Worm (Caenorhabditis elegans): ENCODE data around the gene sru-21.
A peak's percentile ranks its signal among the peaks of the same experiment; 100 is the strongest.
"Not testable (repeated sequence)": the region's sequence is repeated elsewhere in the genome, so short reads cannot be mapped to it uniquely, and the experiment has no call there.

sru-21 gene

DNA sequence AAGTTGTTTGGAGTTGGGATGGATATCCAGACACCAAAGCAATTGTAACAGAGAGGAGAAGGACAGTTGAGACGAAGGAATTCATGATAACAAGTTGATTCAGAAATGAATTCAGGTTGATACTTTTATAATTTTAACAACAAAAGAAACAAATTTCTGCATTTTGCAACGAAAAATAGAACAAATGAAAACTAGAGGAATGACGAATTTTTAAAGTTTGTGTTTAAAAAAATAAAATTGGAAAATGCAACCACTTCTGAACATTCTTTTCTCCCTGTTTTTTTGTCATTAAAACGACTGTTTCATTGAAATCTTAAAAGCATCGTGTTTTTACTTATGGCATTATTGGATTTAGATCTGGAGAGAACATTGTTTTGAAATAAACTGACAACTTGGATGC, 24.8 kb downstream of the sru-21 start, which contains the start of gene C08F11.12:
C08F11.12 (minus strand) TSS at position 101 of the 400 bp plus-strand sequence.
- TF ChIP-seq cey-2 (tag; optimal IDR thresholded peaks at IDR 0.05; ENCODE audit: borderline replicate concordance, insufficient read depth); nhr-76 (tag; optimal IDR thresholded peaks at IDR 0.05); ztf-7 (tag; optimal IDR thresholded peaks at IDR 0.05): not testable (repeated sequence)

DNA sequence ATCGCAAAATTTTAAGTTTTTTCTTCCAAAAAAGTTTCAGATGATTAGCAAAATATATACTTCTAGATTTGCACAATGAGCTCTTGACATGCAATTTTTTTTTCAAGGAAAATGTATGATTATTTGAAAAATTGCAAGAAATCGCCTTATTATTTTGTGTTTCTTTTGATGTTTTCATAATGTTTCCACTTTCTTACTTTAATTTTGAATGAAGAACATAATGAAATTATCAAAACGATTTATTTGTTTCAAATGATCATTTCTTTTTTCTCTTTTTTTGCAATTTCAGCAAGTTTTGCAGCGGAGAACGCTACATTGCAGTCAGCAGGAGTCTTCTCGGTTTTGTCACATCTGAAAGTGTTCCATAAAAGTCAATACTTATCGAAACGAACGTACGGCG, 25.5 kb downstream of the sru-21 start, which contains the start of gene Y45F10C.6:
Y45F10C.6 (plus strand) TSS at position 301 of the 400 bp plus-strand sequence.
- not testable (repeated sequence) for TF ChIP-seq unc-62 (GFP tag; optimal IDR thresholded peaks at IDR 0.05 in 1 of 2); unc-62 (tag; optimal IDR thresholded peaks at IDR 0.05); lin-1 (GFP tag; IDR thresholded peaks at IDR 0.05); ztf-7 (tag; optimal IDR thresholded peaks at IDR 0.05)

DNA sequence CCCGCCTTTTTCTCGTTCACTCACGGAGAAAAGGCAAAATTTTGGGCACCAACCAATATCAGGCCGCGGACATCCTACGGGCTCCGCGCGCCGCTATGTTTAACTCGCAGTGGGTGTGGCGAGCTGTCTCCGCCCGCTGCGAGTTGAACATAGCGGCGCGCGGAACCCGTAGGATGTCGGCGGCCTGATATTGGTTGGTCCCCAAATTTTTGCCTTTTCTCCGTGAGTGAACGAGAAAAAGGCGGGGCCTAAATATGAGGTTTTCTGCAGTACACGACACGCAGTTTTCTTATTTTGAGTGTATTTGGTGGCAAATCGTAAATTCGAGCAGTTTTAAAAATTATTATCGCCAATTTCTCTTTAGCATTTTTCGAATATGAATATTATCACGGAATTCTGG, 31.6 kb downstream of the sru-21 start:
- 0 out of 2 replicates have a peak, but pooled peaks have one; percentile 45 for TF ChIP-seq mdt-29 (GFP tag; IDR thresholded peaks at IDR 0.05)
- peak; percentile 92 for TF ChIP-seq snpc-1.2 (GFP tag; IDR thresholded peaks at IDR 0.05)

DNA sequence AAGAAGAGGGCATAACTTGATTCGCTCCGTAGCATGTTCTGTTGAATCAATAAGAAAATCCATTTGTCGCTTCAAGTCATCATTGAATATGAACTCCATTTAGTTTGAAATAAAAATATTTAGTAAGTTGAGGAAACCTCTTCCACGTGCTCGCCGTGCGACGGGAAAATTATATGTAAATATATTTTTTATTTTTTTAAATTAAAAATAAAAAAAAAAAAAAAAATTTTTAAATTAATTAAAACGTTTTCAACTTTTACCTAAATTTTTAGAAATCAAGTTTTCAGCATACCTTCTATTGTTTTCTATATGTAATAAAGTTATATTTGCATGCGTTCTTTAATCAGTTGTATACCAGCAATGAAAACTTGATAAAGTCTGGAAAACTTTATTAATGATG, 32.9 kb downstream of the sru-21 start, which contains the start of gene Y45F10C.1:
Y45F10C.1 (minus strand) TSS at position 101 of the 400 bp plus-strand sequence.
- not testable (repeated sequence) for TF ChIP-seq nhr-25 (tag; optimal IDR thresholded peaks at IDR 0.05; ENCODE audit: borderline replicate concordance, insufficient read depth); snpc-1.2 (GFP tag; IDR thresholded peaks at IDR 0.05); dmd-8 (GFP tag; IDR thresholded peaks at IDR 0.05)

DNA sequence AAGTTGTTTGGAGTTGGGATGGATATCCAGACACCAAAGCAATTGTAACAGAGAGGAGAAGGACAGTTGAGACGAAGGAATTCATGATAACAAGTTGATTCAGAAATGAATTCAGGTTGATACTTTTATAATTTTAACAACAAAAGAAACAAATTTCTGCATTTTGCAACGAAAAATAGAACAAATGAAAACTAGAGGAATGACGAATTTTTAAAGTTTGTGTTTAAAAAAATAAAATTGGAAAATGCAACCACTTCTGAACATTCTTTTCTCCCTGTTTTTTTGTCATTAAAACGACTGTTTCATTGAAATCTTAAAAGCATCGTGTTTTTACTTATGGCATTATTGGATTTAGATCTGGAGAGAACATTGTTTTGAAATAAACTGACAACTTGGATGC, 36.0 kb downstream of the sru-21 start, which contains the start of gene Y45F10C.2:
Y45F10C.2 (minus strand) TSS at position 101 of the 400 bp plus-strand sequence.
- TF ChIP-seq D1046.2 (GFP tag; IDR thresholded peaks at IDR 0.05); duxl-1 (tag; optimal IDR thresholded peaks at IDR 0.05; ENCODE audit: poor library complexity); attf-4 (tag; optimal IDR thresholded peaks at IDR 0.05): not testable (repeated sequence)

DNA sequence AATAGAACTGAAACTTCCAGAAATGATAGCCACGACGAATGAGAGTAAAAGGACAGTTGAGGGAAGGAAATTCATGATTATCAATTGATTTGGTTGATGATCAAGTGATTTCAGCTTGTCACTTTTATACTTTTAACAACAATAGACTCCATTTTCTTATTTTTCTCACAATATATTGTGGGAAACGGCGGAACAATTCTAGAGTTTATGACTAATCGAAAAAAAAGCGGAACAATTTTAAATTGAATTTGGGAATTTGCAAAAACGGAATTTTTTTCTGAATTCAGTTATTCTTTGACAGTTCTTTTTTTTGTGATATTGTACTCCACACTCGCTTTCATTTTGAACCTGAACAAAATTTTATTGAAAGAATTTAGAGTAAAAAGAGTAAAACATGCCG, 37.5 kb downstream of the sru-21 start, which contains the start of gene Y45F10C.4:
Y45F10C.4 (minus strand) TSS at position 101 of the 400 bp plus-strand sequence.
- TF ChIP-seq nhr-6 (tag; optimal IDR thresholded peaks at IDR 0.05): no peak
- no peak for TF ChIP-seq nhr-111 (GFP tag; optimal IDR thresholded peaks at IDR 0.05)
- no peak for TF ChIP-seq daf-16 (GFP tag; optimal IDR thresholded peaks at IDR 0.05)
- no peak for TF ChIP-seq daf-16 (tag; optimal IDR thresholded peaks at IDR 0.05)
- no peak for TF ChIP-seq tag-97 (GFP tag; IDR thresholded peaks at IDR 0.05)
- TF ChIP-seq pha-4 (GFP tag; IDR thresholded peaks at IDR 0.05): no peak
- no peak for TF ChIP-seq pha-4 (tag; optimal IDR thresholded peaks at IDR 0.05)
- TF ChIP-seq D1046.2 (GFP tag; IDR thresholded peaks at IDR 0.05): no peak
- no peak for TF ChIP-seq attf-4 (tag; optimal IDR thresholded peaks at IDR 0.05)
- TF ChIP-seq R02D3.7 (tag; optimal IDR thresholded peaks at IDR 0.05): no peak
- TF ChIP-seq zfp-2 (tag; optimal IDR thresholded peaks at IDR 0.05): no peak
- no peak for TF ChIP-seq rbr-2 (tag; optimal IDR thresholded peaks at IDR 0.05)
- TF ChIP-seq dmd-8 (GFP tag; IDR thresholded peaks at IDR 0.05): no peak
- no peak for TF ChIP-seq lin-13 (GFP tag; optimal IDR thresholded peaks at IDR 0.05)
- TF ChIP-seq mxl-3 (GFP tag; optimal IDR thresholded peaks at IDR 0.05): no peak
- no peak for TF ChIP-seq ceh-20 (GFP tag; IDR thresholded peaks at IDR 0.05)
- TF ChIP-seq hmg-1.1 (GFP tag; IDR thresholded peaks at IDR 0.05): no peak
- TF ChIP-seq ama-1 (optimal IDR thresholded peaks at IDR 0.05): no peak
- TF ChIP-seq cey-2 (tag; optimal IDR thresholded peaks at IDR 0.05; ENCODE audit: borderline replicate concordance, insufficient read depth): no peak
- TF ChIP-seq spr-1 (tag; optimal IDR thresholded peaks at IDR 0.05): no peak

DNA sequence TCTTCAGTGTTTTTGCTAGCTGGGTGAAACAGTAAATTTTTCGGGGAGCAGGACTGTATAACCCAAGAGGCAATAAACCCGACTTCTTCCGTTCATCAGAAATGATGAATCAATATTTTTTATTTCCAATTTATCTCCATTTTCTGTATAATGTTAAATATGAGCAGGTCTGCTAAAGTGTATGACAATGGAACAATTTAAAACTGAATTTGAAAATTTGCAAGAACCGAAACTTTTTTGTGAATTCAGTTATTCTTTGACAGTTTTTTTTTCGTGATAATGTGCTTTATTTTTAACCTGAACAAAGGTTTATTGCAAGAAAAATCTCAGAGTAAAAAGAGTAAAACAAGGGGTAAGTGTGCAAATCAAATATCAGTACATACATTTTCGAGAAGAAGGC, 38.5 kb downstream of the sru-21 start:
- TF ChIP-seq saeg-2 (GFP tag; IDR thresholded peaks at IDR 0.05) (no peak), vab-7 (GFP tag; IDR thresholded peaks at IDR 0.05) (no peak), madf-5 (GFP tag; IDR thresholded peaks at IDR 0.05) (no peak), snpc-1.2 (GFP tag; IDR thresholded peaks at IDR 0.05) (0 out of 2 replicates have a peak, but pooled peaks have one; percentile 47), dve-1 (tag; optimal IDR thresholded peaks at IDR 0.05; ENCODE audit: insufficient read depth) (no peak)
